Worm (Caenorhabditis elegans) whole organism, L3 larva: ENCODE measurements around the gene Y49F6B.13.

Experiments
- ZK546.5 ChIP-seq: sonication (generic microtip); optimal IDR thresholded peaks from 2 replicates; lab custom pipeline; 2017; ENCODE audit warnings: missing biosample characterization, missing genetic modification characterization
- ama-1 ChIP-seq: fragments of 150-350 bp; optimal IDR thresholded peaks from 2 replicates; lab custom pipeline; 2018
- ceh-82 ChIP-seq: fragments of 150-350 bp; optimal IDR thresholded peaks from 2 replicates; lab custom pipeline; 2014; ENCODE audit warnings: missing biosample characterization, missing genetic modification characterization
- egl-27 ChIP-seq: sonication (generic microtip); optimal IDR thresholded peaks from 4 replicates; lab custom pipeline; 2017; ENCODE audit warnings: missing biosample characterization, missing genetic modification reagents, missing genetic modification characterization
- mdl-1 ChIP-seq: fragments of 150-350 bp; optimal IDR thresholded peaks from 2 replicates; lab custom pipeline; 2014; ENCODE audit warnings: missing biosample characterization, missing genetic modification characterization
- nhr-237 ChIP-seq: fragments of 150-350 bp; optimal IDR thresholded peaks from 2 replicates; lab custom pipeline; 2014; ENCODE audit warnings: missing biosample characterization, missing genetic modification characterization
- nhr-43 ChIP-seq: sonication (generic microtip); optimal IDR thresholded peaks from 2 replicates; lab custom pipeline; 2016; ENCODE audit warnings: mild to moderate bottlenecking, missing genetic modification characterization, missing compliant biosample characterization; ENCODE audit not compliant: poor library complexity, severe bottlenecking
- pha-4 ChIP-seq: fragments of 150-350 bp; optimal IDR thresholded peaks from 2 replicates; lab custom pipeline; 2014; ENCODE audit warnings: missing biosample characterization, missing genetic modification reagents, missing genetic modification characterization
- pqm-1 ChIP-seq: fragments of 150-350 bp; optimal IDR thresholded peaks from 2 replicates; lab custom pipeline; 2017; ENCODE audit warnings: missing biosample characterization, missing genetic modification characterization, inconsistent platforms
- unc-39 ChIP-seq: sonication (generic microtip); optimal IDR thresholded peaks from 4 replicates; lab custom pipeline; 2017; ENCODE audit warnings: missing biosample characterization, missing genetic modification characterization
- unc-62 ChIP-seq: fragments of 150-350 bp; sonication (generic microtip); optimal IDR thresholded peaks from 4 replicates; lab custom pipeline; 2014; ENCODE audit warnings: missing biosample characterization, missing genetic modification reagents, missing genetic modification characterization
- ztf-4 ChIP-seq: fragments of 150-350 bp; optimal IDR thresholded peaks from 2 replicates; lab custom pipeline; 2014; ENCODE audit warnings: missing biosample characterization, missing genetic modification characterization

ce11 chrII:3436412-3436811 is 35.1 kb downstream of the Y49F6B.13 start, which contains the start of gene skpo-2:
- TF ChIP-seq ama-1 (lab: Kevin White, UChicago) (no peak), unc-62 (no peak), egl-27 (no peak), nhr-237 (tag; lab: Kevin White, UChicago) (no peak), ZK546.5 (tag; lab: Kevin White, UChicago) (no peak), pha-4 (tag; lab: Kevin White, UChicago) (no peak), pqm-1 (tag; lab: Kevin White, UChicago) (no peak), ceh-82 (tag; lab: Kevin White, UChicago) (no peak), ztf-4 (tag; lab: Kevin White, UChicago) (no peak), mdl-1 (tag; lab: Kevin White, UChicago) (no peak), unc-39 (tag; lab: Kevin White, UChicago) (no peak), nhr-43 (tag; lab: Kevin White, UChicago) (no peak)
